Fruit fly (Drosophila melanogaster): ENCODE results near the gene LSm7.
A peak's percentile ranks its signal among the peaks of the same experiment; 100 is the strongest.

LSm7 gene

dm6 chr2L:16703008-16703510 lies 39.8 kb downstream of the LSm7 start:
- TF ChIP-seq pan (optimal IDR thresholded peaks at IDR 0.05) (no peak), Abd-B (GFP tag; optimal IDR thresholded peaks at IDR 0.05) (no peak), CG32264 (GFP tag; optimal IDR thresholded peaks at IDR 0.05) (no peak), psq (GFP tag; optimal IDR thresholded peaks at IDR 0.05) (no peak), CrebA (GFP tag; optimal IDR thresholded peaks at IDR 0.05; ENCODE audit: borderline replicate concordance) (no peak), HLH106 (tag; optimal IDR thresholded peaks at IDR 0.05) (no peak), Hnf4 (GFP tag; optimal IDR thresholded peaks at IDR 0.05) (peak; percentile 21)
